Worm (Caenorhabditis elegans) whole organism, L2 larva: ENCODE results near the gene C52B9.4.

Experiments used
- ama-1 ChIP-seq: fragments of 150-350 bp; optimal IDR thresholded peaks from 2 replicates; lab custom pipeline; 2018; ENCODE audit warnings: inconsistent platforms
- dmd-4 ChIP-seq: sonication (generic microtip); optimal IDR thresholded peaks from 2 replicates; lab custom pipeline; 2017; ENCODE audit warnings: missing biosample characterization, missing genetic modification characterization

- TF ChIP-seq ama-1 (lab: Kevin White, UChicago) (no peak), dmd-4 (tag; lab: Kevin White, UChicago) (no peak)
Measured at ce11 chrX:4215500-4216107, 44.8 kb upstream of the C52B9.4 start.
